Fruit fly (Drosophila melanogaster): ENCODE measurements around the gene CG12992.

dm6 chrX:17550957-17551356 is 37.7 kb upstream of the CG12992 start:
- TF ChIP-seq usp (GFP tag; optimal IDR thresholded peaks at IDR 0.05) (no peak), pan (optimal IDR thresholded peaks at IDR 0.05) (no peak)

Measured in whole organism.